Worm (Caenorhabditis elegans): ENCODE results near the gene npr-26.
A peak's percentile ranks its signal among the peaks of the same experiment; 100 is the strongest.

DNA sequence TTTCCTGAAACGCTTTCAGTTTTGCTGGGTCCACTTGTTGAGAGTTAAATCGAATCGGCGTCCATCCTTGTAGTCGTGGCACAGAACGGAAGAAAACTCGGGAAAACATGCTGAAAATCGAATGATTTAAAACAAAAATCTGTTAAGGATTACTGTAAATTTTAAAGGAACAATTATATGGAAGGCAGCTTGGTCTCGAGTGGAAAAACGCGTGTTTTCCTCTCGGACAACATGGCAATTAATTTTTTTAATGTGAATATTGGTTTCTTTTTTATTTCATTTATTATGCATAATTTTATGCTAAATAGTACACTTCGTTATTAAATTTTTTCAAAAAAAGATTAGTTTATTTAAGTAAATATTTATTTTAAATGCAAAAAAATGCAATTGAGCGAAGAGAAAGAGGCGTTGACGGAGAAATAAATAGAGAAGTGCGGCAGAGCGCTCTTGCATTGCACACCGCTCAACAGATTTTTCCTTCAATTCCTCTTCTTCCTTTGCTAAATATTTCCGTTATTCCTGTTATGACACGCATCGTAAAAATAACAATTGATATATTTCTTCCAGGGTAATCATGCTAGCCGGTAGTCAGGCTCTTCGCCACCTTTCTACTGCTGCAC is 37.5 kb downstream of the npr-26 start, which contains the start of the genes C30H6.9 and dlat-2:
- no peak for TF ChIP-seq nhr-76 (tag; optimal IDR thresholded peaks at IDR 0.05)
- no peak for TF ChIP-seq egl-27 (tag; optimal IDR thresholded peaks at IDR 0.05)
- TF ChIP-seq ama-1 (optimal IDR thresholded peaks at IDR 0.05) = no peak
- no peak for TF ChIP-seq ztf-4 (tag; optimal IDR thresholded peaks at IDR 0.05)
- no peak for TF ChIP-seq alr-1 (tag; optimal IDR thresholded peaks at IDR 0.05; ENCODE audit: borderline replicate concordance)
- TF ChIP-seq fkh-8 (tag; optimal IDR thresholded peaks at IDR 0.05) = no peak
- peak; percentile 22 for TF ChIP-seq nhr-20 (tag; optimal IDR thresholded peaks at IDR 0.05)
- no peak for TF ChIP-seq nhr-12 (tag; optimal IDR thresholded peaks at IDR 0.05)
- no peak for TF ChIP-seq pqm-1 (tag; optimal IDR thresholded peaks at IDR 0.05)
- TF ChIP-seq elt-2 (tag; optimal IDR thresholded peaks at IDR 0.05) = no peak
- no peak for TF ChIP-seq nhr-237 (tag; optimal IDR thresholded peaks at IDR 0.05)
- TF ChIP-seq pax-3 (tag; optimal IDR thresholded peaks at IDR 0.05) = no peak
